Worm (Caenorhabditis elegans) whole organism, late embryonic: ENCODE results near the gene clh-5.

ENCODE experiments used
- K09A11.1 ChIP-seq: sonication (generic microtip); optimal IDR thresholded peaks from 2 replicates; lab custom pipeline; 2017; ENCODE audit warnings: antibody characterized with exemption, mild to moderate bottlenecking, missing genetic modification characterization, missing compliant biosample characterization; ENCODE audit not compliant: insufficient read depth
- T23F11.4 ChIP-seq: fragments of 200-800 bp; sonication (Bioruptor generic); optimal IDR thresholded peaks from 2 replicates; lab custom pipeline; 2018; ENCODE audit warnings: mild to moderate bottlenecking, missing genetic modification characterization, missing compliant biosample characterization
- Y22D7AL.16 ChIP-seq: sonication (generic microtip); optimal IDR thresholded peaks from 2 replicates; lab custom pipeline; 2016; ENCODE audit warnings: missing genetic modification characterization, missing compliant biosample characterization
- ama-1 ChIP-seq: fragments of 150-350 bp; optimal IDR thresholded peaks from 2 replicates; lab custom pipeline; 2014
- ceh-14 ChIP-seq: sonication (generic microtip); optimal IDR thresholded peaks from 2 replicates; lab custom pipeline; 2016; ENCODE audit warnings: missing genotype, missing genetic modification characterization, missing compliant biosample characterization
- ceh-18 ChIP-seq: sonication (generic microtip); optimal IDR thresholded peaks from 2 replicates; lab custom pipeline; 2016; ENCODE audit warnings: missing genetic modification characterization, missing compliant biosample characterization
- ceh-19 ChIP-seq: fragments of 200-800 bp; sonication (Bioruptor generic); optimal IDR thresholded peaks from 2 replicates; lab custom pipeline; 2018; ENCODE audit warnings: mild to moderate bottlenecking, missing genetic modification characterization, missing compliant biosample characterization
- ceh-2 ChIP-seq: sonication (generic microtip); optimal IDR thresholded peaks from 2 replicates; lab custom pipeline; 2016; ENCODE audit warnings: missing genotype, missing genetic modification characterization, missing compliant biosample characterization
- ceh-22 ChIP-seq: sonication (generic microtip); optimal IDR thresholded peaks from 2 replicates; lab custom pipeline; 2017; ENCODE audit warnings: missing biosample characterization, missing genetic modification characterization
- ceh-24 ChIP-seq: sonication (generic microtip); optimal IDR thresholded peaks from 2 replicates; lab custom pipeline; 2016; ENCODE audit warnings: mild to moderate bottlenecking, missing genetic modification characterization, missing compliant biosample characterization
- ceh-30 ChIP-seq: fragments of 150-350 bp; optimal IDR thresholded peaks from 2 replicates; lab custom pipeline; 2014; ENCODE audit warnings: missing biosample characterization, missing genetic modification characterization
- ceh-48 ChIP-seq: sonication (generic microtip); optimal IDR thresholded peaks from 2 replicates; lab custom pipeline; 2016; ENCODE audit warnings: missing genetic modification characterization, inconsistent platforms, missing compliant biosample characterization
- ceh-9 ChIP-seq: sonication (generic microtip); optimal IDR thresholded peaks from 2 replicates; lab custom pipeline; 2016; ENCODE audit warnings: mild to moderate bottlenecking, missing genetic modification characterization, inconsistent platforms, missing compliant biosample characterization
- che-1 ChIP-seq: sonication (generic microtip); optimal IDR thresholded peaks from 2 replicates; lab custom pipeline; 2016; ENCODE audit warnings: mild to moderate bottlenecking, missing genetic modification characterization, missing compliant biosample characterization
- dmd-4 ChIP-seq: sonication (generic microtip); optimal IDR thresholded peaks from 2 replicates; lab custom pipeline; 2016; ENCODE audit warnings: borderline replicate concordance, missing genetic modification characterization, missing compliant biosample characterization
- ets-4 ChIP-seq: sonication (generic microtip); optimal IDR thresholded peaks from 2 replicates; lab custom pipeline; 2016; ENCODE audit warnings: missing genetic modification characterization, missing compliant biosample characterization
- eyg-1 ChIP-seq: sonication (generic microtip); optimal IDR thresholded peaks from 2 replicates; lab custom pipeline; 2016; ENCODE audit warnings: missing genotype, missing genetic modification characterization, missing compliant biosample characterization
- fax-1 ChIP-seq: sonication (generic microtip); optimal IDR thresholded peaks from 2 replicates; lab custom pipeline; 2016; ENCODE audit warnings: missing genotype, missing genetic modification characterization, missing compliant biosample characterization
- fkh-10 ChIP-seq: fragments of 150-350 bp; optimal IDR thresholded peaks from 2 replicates; lab custom pipeline; 2014; ENCODE audit warnings: missing biosample characterization, missing genetic modification reagents, missing genetic modification characterization
- fkh-6 ChIP-seq: sonication (generic microtip); optimal IDR thresholded peaks from 2 replicates; lab custom pipeline; 2016; ENCODE audit warnings: missing genetic modification characterization, missing compliant biosample characterization
- hlh-13 ChIP-seq: fragments of 200-800 bp; sonication (Bioruptor generic); optimal IDR thresholded peaks from 2 replicates; lab custom pipeline; 2018; ENCODE audit warnings: mild to moderate bottlenecking, missing genetic modification characterization, missing compliant biosample characterization
- hlh-15 ChIP-seq: sonication (generic microtip); optimal IDR thresholded peaks from 2 replicates; lab custom pipeline; 2016; ENCODE audit warnings: missing genetic modification characterization, missing compliant biosample characterization
- hlh-30 ChIP-seq: sonication (generic microtip); optimal IDR thresholded peaks from 2 replicates; lab custom pipeline; 2017; ENCODE audit warnings: antibody characterized with exemption, missing genetic modification characterization, missing compliant biosample characterization; ENCODE audit not compliant: insufficient read depth
- hlh-6 ChIP-seq: sonication (generic microtip); optimal IDR thresholded peaks from 2 replicates; lab custom pipeline; 2016; ENCODE audit warnings: missing genotype, missing genetic modification characterization, missing compliant biosample characterization
- lim-6 ChIP-seq: sonication (generic microtip); optimal IDR thresholded peaks from 2 replicates; lab custom pipeline; 2016; ENCODE audit warnings: missing genetic modification characterization, missing compliant biosample characterization
- lin-11 ChIP-seq: fragments of 200-800 bp; sonication (Bioruptor generic); optimal IDR thresholded peaks from 2 replicates; lab custom pipeline; 2018; ENCODE audit warnings: mild to moderate bottlenecking, missing genetic modification characterization, missing compliant biosample characterization
- madf-2 ChIP-seq: sonication (generic microtip); optimal IDR thresholded peaks from 2 replicates; lab custom pipeline; 2017; ENCODE audit warnings: missing genetic modification characterization, missing compliant biosample characterization
- nhr-232 ChIP-seq: sonication (generic microtip); optimal IDR thresholded peaks from 2 replicates; lab custom pipeline; 2016; ENCODE audit warnings: missing genetic modification characterization, missing compliant biosample characterization
- npax-4 ChIP-seq: sonication (generic microtip); optimal IDR thresholded peaks from 2 replicates; lab custom pipeline; 2016; ENCODE audit warnings: missing genetic modification characterization, missing compliant biosample characterization
- pat-9 ChIP-seq: fragments of 200-800 bp; sonication (Bioruptor generic); optimal IDR thresholded peaks from 2 replicates; lab custom pipeline; 2018; ENCODE audit warnings: mild to moderate bottlenecking, missing genetic modification characterization, moderate library complexity, missing compliant biosample characterization
- pax-1 ChIP-seq: fragments of 150-350 bp; optimal IDR thresholded peaks from 2 replicates; lab custom pipeline; 2014; ENCODE audit warnings: missing biosample characterization, missing genetic modification characterization
- pha-2 ChIP-seq: sonication (generic microtip); optimal IDR thresholded peaks from 2 replicates; lab custom pipeline; 2017; ENCODE audit warnings: mild to moderate bottlenecking, missing genetic modification characterization, missing compliant biosample characterization
- pros-1 ChIP-seq: fragments of 150-350 bp; optimal IDR thresholded peaks from 2 replicates; lab custom pipeline; 2014; ENCODE audit warnings: missing biosample characterization, missing genetic modification reagents, missing genetic modification characterization
- ref-2 ChIP-seq: sonication (generic microtip); optimal IDR thresholded peaks from 2 replicates; lab custom pipeline; 2016; ENCODE audit warnings: missing genetic modification characterization, missing compliant biosample characterization
- rnt-1 ChIP-seq: sonication (generic microtip); optimal IDR thresholded peaks from 2 replicates; lab custom pipeline; 2016; ENCODE audit warnings: missing genetic modification characterization, missing compliant biosample characterization
- sox-2 ChIP-seq: fragments of 200-800 bp; sonication (Bioruptor generic); IDR thresholded peaks from 2 replicates; pipeline ENCODE4 v1.3.6; 2022; ENCODE audit warnings: missing genetic modification reagents, missing genetic modification characterization, missing compliant biosample characterization
- sox-4 ChIP-seq: sonication (generic microtip); optimal IDR thresholded peaks from 2 replicates; lab custom pipeline; 2017; ENCODE audit warnings: mild to moderate bottlenecking, missing genetic modification characterization, inconsistent platforms, missing compliant biosample characterization
- syd-9 ChIP-seq: sonication (generic microtip); optimal IDR thresholded peaks from 2 replicates; lab custom pipeline; 2016; ENCODE audit warnings: mild to moderate bottlenecking, missing genetic modification characterization, moderate library complexity, missing compliant biosample characterization
- tbx-7 ChIP-seq: sonication (generic microtip); optimal IDR thresholded peaks from 2 replicates; lab custom pipeline; 2016; ENCODE audit warnings: missing genotype, missing genetic modification characterization, missing compliant biosample characterization
- ttx-3 ChIP-seq: sonication (generic microtip); optimal IDR thresholded peaks from 2 replicates; lab custom pipeline; 2016; ENCODE audit warnings: missing genetic modification reagents, missing genetic modification characterization, missing compliant biosample characterization
- unc-3 ChIP-seq, 2 experiments: fragments of 200-800 bp in 1 of 2; sonication (Bioruptor generic) in 1 of 2; sonication (generic microtip) in 1 of 2; conservative IDR thresholded peaks in 1 of 2; optimal IDR thresholded peaks in 1 of 2; 2 replicates each; pipeline versions ENCODE4 v1.3.6 to Lab custom; 2016 to 2022; ENCODE audit warnings: missing compliant biosample characterization in 2 of 2, missing genetic modification characterization in 2 of 2, missing genetic modification reagents in 1 of 2
- unc-42 ChIP-seq: sonication (generic microtip); optimal IDR thresholded peaks from 2 replicates; lab custom pipeline; 2016; ENCODE audit warnings: missing genotype, missing genetic modification characterization, missing compliant biosample characterization
- unc-55 ChIP-seq: sonication (generic microtip); optimal IDR thresholded peaks from 2 replicates; lab custom pipeline; 2017; ENCODE audit warnings: missing biosample characterization, missing genetic modification reagents, missing genetic modification characterization
- unc-86 ChIP-seq: sonication (generic microtip); optimal IDR thresholded peaks from 2 replicates; lab custom pipeline; 2016; ENCODE audit warnings: missing genetic modification characterization, missing compliant biosample characterization

The clh-5 gene

ce11 chrII:9126965-9127364 is 28.6 kb upstream of the clh-5 start:
- TF ChIP-seq pros-1 (tag; lab: Kevin White, UChicago) = no peak
- TF ChIP-seq dmd-4 (tag; lab: Kevin White, UChicago) = no peak
- no peak for TF ChIP-seq hlh-13 (GFP tag; lab: Kevin White, UChicago)
- no peak for TF ChIP-seq eyg-1 (tag; lab: Kevin White, UChicago)
- no peak for TF ChIP-seq hlh-6
- TF ChIP-seq lin-11 (tag; lab: Kevin White, UChicago) = no peak
- TF ChIP-seq ceh-9 (tag; lab: Kevin White, UChicago) = no peak
- no peak for TF ChIP-seq Y22D7AL.16
- TF ChIP-seq sox-2 = no peak
- TF ChIP-seq ets-4 (tag; lab: Kevin White, UChicago) = no peak
- TF ChIP-seq ref-2 (tag; lab: Kevin White, UChicago) = no peak

- TF ChIP-seq unc-86 (tag; lab: Kevin White, UChicago) (no peak), pax-1 (tag; lab: Kevin White, UChicago) (no peak), sox-4 (tag; lab: Kevin White, UChicago) (no peak), lin-11 (tag; lab: Kevin White, UChicago) (no peak), hlh-30 (no peak), ceh-2 (tag; lab: Kevin White, UChicago) (no peak), fkh-10 (no peak), ceh-22 (tag; lab: Kevin White, UChicago) (no peak), syd-9 (tag; lab: Kevin White, UChicago) (no peak), hlh-15 (tag; lab: Kevin White, UChicago) (no peak)
These were observed 26.6 kb upstream of the clh-5 start for ce11 chrII:9125007-9125406.

ce11 chrII:9124353-9124752 is 25.9 kb upstream of the clh-5 start:
- no peak for TF ChIP-seq madf-2 (tag; lab: Kevin White, UChicago)
- TF ChIP-seq ceh-9 (tag; lab: Kevin White, UChicago) = no peak
- TF ChIP-seq rnt-1 (tag; lab: Kevin White, UChicago) = no peak
- TF ChIP-seq unc-3 (GFP tag; conservative IDR thresholded peaks at IDR 0.05; lab: Robert Waterston, UW) = no peak
- TF ChIP-seq unc-3 (tag; optimal IDR thresholded peaks at IDR 0.05; lab: Kevin White, UChicago) = no peak
- no peak for TF ChIP-seq sox-2
- no peak for TF ChIP-seq pha-2 (tag; lab: Kevin White, UChicago)
- no peak for TF ChIP-seq ttx-3
- TF ChIP-seq hlh-15 (tag; lab: Kevin White, UChicago) = no peak
- no peak for TF ChIP-seq pat-9
- TF ChIP-seq ceh-30 (tag; lab: Kevin White, UChicago) = no peak
- no peak for TF ChIP-seq unc-42 (tag; lab: Kevin White, UChicago)
- no peak for TF ChIP-seq hlh-13 (GFP tag; lab: Kevin White, UChicago)
- no peak for TF ChIP-seq che-1 (tag; lab: Kevin White, UChicago)
- no peak for TF ChIP-seq K09A11.1 (tag; lab: Kevin White, UChicago)
- TF ChIP-seq ceh-48 (tag; lab: Kevin White, UChicago) = no peak
- TF ChIP-seq unc-86 (tag; lab: Kevin White, UChicago) = no peak
- no peak for TF ChIP-seq ceh-19 (GFP tag; lab: Kevin White, UChicago)

- TF ChIP-seq fkh-10 = no peak
- TF ChIP-seq unc-55 (GFP tag; lab: Kevin White, UChicago) = no peak
- TF ChIP-seq ceh-24 (tag; lab: Kevin White, UChicago) = no peak
- no peak for TF ChIP-seq unc-3 (GFP tag; conservative IDR thresholded peaks at IDR 0.05; lab: Robert Waterston, UW)
- TF ChIP-seq unc-3 (tag; optimal IDR thresholded peaks at IDR 0.05; lab: Kevin White, UChicago) = no peak
- no peak for TF ChIP-seq sox-2
- TF ChIP-seq ceh-9 (tag; lab: Kevin White, UChicago) = no peak
- no peak for TF ChIP-seq fkh-6
- TF ChIP-seq nhr-232 (tag; lab: Kevin White, UChicago) = no peak
- TF ChIP-seq lim-6 (tag; lab: Kevin White, UChicago) = no peak
- no peak for TF ChIP-seq ref-2 (tag; lab: Kevin White, UChicago)
- no peak for TF ChIP-seq npax-4 (tag; lab: Kevin White, UChicago)
- no peak for TF ChIP-seq tbx-7 (tag; lab: Kevin White, UChicago)
- no peak for TF ChIP-seq ama-1 (lab: Kevin White, UChicago)
- no peak for TF ChIP-seq T23F11.4
- TF ChIP-seq ceh-18 = no peak
- no peak for TF ChIP-seq ceh-14 (tag; lab: Kevin White, UChicago)
- TF ChIP-seq hlh-6 = no peak
- no peak for TF ChIP-seq hlh-13 (GFP tag; lab: Kevin White, UChicago)
- TF ChIP-seq madf-2 (tag; lab: Kevin White, UChicago) = no peak
- no peak for TF ChIP-seq fax-1 (tag; lab: Kevin White, UChicago)
These were observed 22.6 kb upstream of the clh-5 start for ce11 chrII:9120813-9121554.
